Worm (Caenorhabditis elegans): ENCODE measurements around the gene arrd-12.

DNA sequence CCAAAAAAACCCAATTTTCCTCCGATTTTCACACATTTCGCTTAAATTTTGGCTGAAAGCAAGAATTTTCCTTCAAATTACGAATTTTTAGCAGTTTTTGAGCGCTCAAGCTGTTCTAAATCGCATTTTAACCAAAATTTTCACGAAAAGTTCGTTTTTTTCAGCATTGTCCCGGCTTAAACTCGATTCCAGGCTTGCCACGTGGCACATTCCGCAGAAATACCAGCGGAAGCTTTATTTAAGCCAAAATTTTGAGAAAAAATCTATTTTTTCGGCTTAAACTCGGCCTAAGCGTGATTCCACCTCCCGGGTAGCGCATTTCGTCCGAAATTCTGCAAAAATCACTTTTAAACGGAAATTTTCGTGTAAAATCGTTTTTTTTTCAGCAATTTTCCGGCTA lies 42.3 kb upstream of the arrd-12 start:
- TF ChIP-seq unc-62 (GFP tag; optimal IDR thresholded peaks at IDR 0.05) (no peak), ets-5 (GFP tag; IDR thresholded peaks at IDR 0.05) (no peak), hpl-2 (GFP tag; optimal IDR thresholded peaks at IDR 0.05) (no peak), egl-27 (tag; optimal IDR thresholded peaks at IDR 0.05) (no peak), jun-1 (tag; optimal IDR thresholded peaks at IDR 0.05) (no peak), nhr-77 (tag; optimal IDR thresholded peaks at IDR 0.05) (no peak), blmp-1 (tag; optimal IDR thresholded peaks at IDR 0.05) (no peak), unc-130 (tag; optimal IDR thresholded peaks at IDR 0.05) (no peak), rnt-1 (tag; optimal IDR thresholded peaks at IDR 0.05) (no peak), unc-30 (tag; optimal IDR thresholded peaks at IDR 0.05) (no peak), grh-1 (GFP tag; IDR thresholded peaks at IDR 0.05) (no peak), nhr-237 (tag; optimal IDR thresholded peaks at IDR 0.05) (no peak), sup-37 (GFP tag; optimal IDR thresholded peaks at IDR 0.05) (no peak), zag-1 (tag; optimal IDR thresholded peaks at IDR 0.05) (no peak)

Data from whole organism, L1 larva.